Worm (Caenorhabditis elegans) whole organism, midembryonic: Measurements from ENCODE around the gene C16B8.2.

Source experiments
- flt-1 ChIP-seq: fragments of 200-800 bp; sonication (Bioruptor generic); IDR thresholded peaks from 2 replicates; pipeline ENCODE4 v1.3.6; 2022; ENCODE audit warnings: missing genetic modification characterization, missing compliant biosample characterization
- klf-2 ChIP-seq: fragments of 200-800 bp; sonication (Bioruptor generic); conservative IDR thresholded peaks from 2 replicates; pipeline ENCODE4 v1.3.6; 2022; ENCODE audit warnings: missing genetic modification reagents, missing genetic modification characterization, missing compliant biosample characterization
- ztf-23 ChIP-seq: fragments of 200-800 bp; sonication (Bioruptor generic); IDR thresholded peaks from 2 replicates; pipeline ENCODE4 v1.3.6; 2022; ENCODE audit warnings: missing genetic modification reagents, missing genetic modification characterization, missing compliant biosample characterization

- TF ChIP-seq flt-1 (GFP tag; lab: Robert Waterston, UW): peak; percentile 82
- TF ChIP-seq klf-2 (GFP tag; lab: Robert Waterston, UW): peak; percentile 70; the same call in 1 of the 2 replicates
- TF ChIP-seq ztf-23 (GFP tag; lab: Robert Waterston, UW): no peak
Observed at ce11 chrX:3914273-3914672, 52.0 kb downstream of the C16B8.2 start.
